Fruit fly (Drosophila melanogaster) whole organism, embryonic: ENCODE data around the gene Arl8.
A peak's percentile ranks its signal among the peaks of the same experiment; 100 is the strongest.

Experiments used
- Atf6 ChIP-seq: fragments of 200-800 bp; sonication (Bioruptor generic); IDR thresholded peaks from 2 replicates; pipeline ENCODE4 v1.3.6; 2022; ENCODE audit warnings: missing biosample characterization, missing genetic modification characterization
- B-H2 ChIP-seq: fragments of 200-800 bp; sonication (Bioruptor generic); optimal IDR thresholded peaks from 2 replicates; lab custom pipeline; 2018; ENCODE audit warnings: missing biosample characterization, mild to moderate bottlenecking, missing genetic modification characterization
- Bgb ChIP-seq: fragments of 200-800 bp; sonication (Bioruptor generic); IDR thresholded peaks from 2 replicates; pipeline ENCODE4 v1.3.6; 2022; ENCODE audit warnings: missing biosample characterization, missing genetic modification characterization; ENCODE audit not compliant: partially characterized antibody
- BtbVII ChIP-seq: fragments of 200-800 bp; sonication (Bioruptor generic); optimal IDR thresholded peaks from 3 replicates; lab custom pipeline; 2017; ENCODE audit warnings: missing biosample characterization, mild to moderate bottlenecking, missing genetic modification characterization
- CG10366 ChIP-seq: fragments of 200-800 bp; sonication (Bioruptor generic); IDR thresholded peaks from 2 replicates; pipeline ENCODE4 v1.3.6; 2022; ENCODE audit warnings: missing biosample characterization, missing genetic modification characterization
- CG11504 ChIP-seq: fragments of 200-800 bp; sonication (Bioruptor generic); optimal IDR thresholded peaks from 3 replicates; lab custom pipeline; 2019; ENCODE audit warnings: missing biosample characterization, mild to moderate bottlenecking, missing genetic modification characterization, moderate library complexity
- CG13296 ChIP-seq: fragments of 200-800 bp; sonication (Bioruptor generic); optimal IDR thresholded peaks from 3 replicates; lab custom pipeline; 2018; ENCODE audit warnings: missing biosample characterization, mild to moderate bottlenecking, missing genetic modification characterization
- CG15514 ChIP-seq: fragments of 200-800 bp; sonication (Bioruptor generic); optimal IDR thresholded peaks from 3 replicates; lab custom pipeline; 2017; ENCODE audit warnings: missing biosample characterization, missing genetic modification characterization, mild to moderate bottlenecking, moderate library complexity, missing genetic modification reagents
- CG1602 ChIP-seq: fragments of 200-800 bp; sonication (Bioruptor generic); optimal IDR thresholded peaks from 3 replicates; lab custom pipeline; 2016; ENCODE audit warnings: missing biosample characterization, missing genetic modification characterization
- CG16813 ChIP-seq: fragments of 200-800 bp; sonication (Bioruptor generic); IDR thresholded peaks from 3 replicates; pipeline ENCODE4 v1.3.6; 2022; ENCODE audit warnings: missing biosample characterization, missing genetic modification characterization; ENCODE audit not compliant: partially characterized antibody
- CG2199 ChIP-seq: fragments of 200-800 bp; sonication (Bioruptor generic); IDR thresholded peaks from 3 replicates; pipeline ENCODE4 v1.3.6; 2022; ENCODE audit warnings: missing biosample characterization, missing genetic modification characterization
- CG2678 ChIP-seq: fragments of 200-800 bp; sonication (Bioruptor generic); optimal IDR thresholded peaks from 3 replicates; lab custom pipeline; 2019; ENCODE audit warnings: missing biosample characterization, mild to moderate bottlenecking, missing genetic modification characterization, moderate library complexity
- CG3726 ChIP-seq: fragments of 200-800 bp; sonication (Bioruptor generic); IDR thresholded peaks from 3 replicates; pipeline ENCODE4, ENCODE4 v1.3.6; 2022; ENCODE audit warnings: missing biosample characterization, missing genetic modification characterization
- CG42726 ChIP-seq: fragments of 200-800 bp; sonication (Bioruptor generic); IDR thresholded peaks from 2 replicates; pipeline ENCODE4 v1.3.6; 2022; ENCODE audit warnings: missing biosample characterization, missing genetic modification characterization; ENCODE audit not compliant: partially characterized antibody
- CG4328 ChIP-seq: fragments of 200-800 bp; sonication (Bioruptor generic); optimal IDR thresholded peaks from 3 replicates; lab custom pipeline; 2017; ENCODE audit warnings: missing biosample characterization, missing genetic modification reagents, missing genetic modification characterization
- CG4424 ChIP-seq: fragments of 200-800 bp; sonication (Bioruptor generic); optimal IDR thresholded peaks from 3 replicates; lab custom pipeline; 2016; ENCODE audit warnings: missing biosample characterization, missing genetic modification characterization
- CG6654 ChIP-seq: fragments of 200-800 bp; sonication (Bioruptor generic); optimal IDR thresholded peaks from 2 replicates; lab custom pipeline; 2017; ENCODE audit warnings: missing biosample characterization, mild to moderate bottlenecking, missing genetic modification characterization
- CG6689 ChIP-seq: fragments of 200-800 bp; sonication (Bioruptor generic); IDR thresholded peaks from 2 replicates; pipeline ENCODE4 v1.3.6; 2022; ENCODE audit warnings: missing biosample characterization, missing genetic modification characterization
- CG6791 ChIP-seq: fragments of 200-800 bp; sonication (Bioruptor generic); IDR thresholded peaks from 3 replicates; pipeline ENCODE4 v1.3.6; 2022; ENCODE audit warnings: missing biosample characterization, missing genetic modification characterization; ENCODE audit not compliant: partially characterized antibody
- CG8359 ChIP-seq: fragments of 200-800 bp; sonication (Bioruptor generic); optimal IDR thresholded peaks from 2 replicates; lab custom pipeline; 2017; ENCODE audit warnings: missing biosample characterization, mild to moderate bottlenecking, missing genetic modification characterization, borderline replicate concordance
- CG9437 ChIP-seq: fragments of 200-800 bp; sonication (Bioruptor generic); optimal IDR thresholded peaks from 2 replicates; lab custom pipeline; 2018; ENCODE audit warnings: missing biosample characterization, mild to moderate bottlenecking, missing genetic modification characterization
- CTCF ChIP-seq: fragments of 200-800 bp; sonication (Bioruptor generic); optimal IDR thresholded peaks from 2 replicates; lab custom pipeline; 2017; ENCODE audit warnings: missing biosample characterization, mild to moderate bottlenecking, missing genetic modification characterization, moderate library complexity
- Camta ChIP-seq: fragments of 200-800 bp; sonication (Bioruptor generic); optimal IDR thresholded peaks from 2 replicates; lab custom pipeline; 2016; ENCODE audit warnings: missing biosample characterization, missing genetic modification characterization
- Drgx ChIP-seq: fragments of 200-800 bp; sonication (Bioruptor generic); IDR thresholded peaks from 2 replicates; pipeline ENCODE4 v1.3.6; 2022; ENCODE audit warnings: missing biosample characterization, missing genetic modification characterization
- HLHmδ ChIP-seq: fragments of 200-800 bp; sonication (Bioruptor generic); optimal IDR thresholded peaks from 2 replicates; lab custom pipeline; 2018; ENCODE audit warnings: missing biosample characterization, mild to moderate bottlenecking, missing genetic modification characterization, moderate library complexity
- Hey ChIP-seq: fragments of 200-800 bp; sonication (Bioruptor generic); optimal IDR thresholded peaks from 3 replicates; lab custom pipeline; 2018; ENCODE audit warnings: missing biosample characterization, mild to moderate bottlenecking, missing genetic modification characterization
- HmgD ChIP-seq: fragments of 200-800 bp; sonication (Bioruptor generic); optimal IDR thresholded peaks from 3 replicates; lab custom pipeline; 2016; ENCODE audit warnings: missing biosample characterization, missing genetic modification characterization
- Jarid2 ChIP-seq: fragments of 200-800 bp; sonication (Bioruptor generic); optimal IDR thresholded peaks from 3 replicates; lab custom pipeline; 2017; ENCODE audit warnings: mild to moderate bottlenecking, missing biosample characterization, missing genetic modification reagents, missing genetic modification characterization
- Lim3 ChIP-seq: fragments of 200-800 bp; sonication (Bioruptor generic); IDR thresholded peaks from 2 replicates; pipeline ENCODE4 v1.3.6; 2022; ENCODE audit warnings: missing biosample characterization, missing genetic modification characterization
- NFAT ChIP-seq: fragments of 200-800 bp; sonication (Bioruptor generic); IDR thresholded peaks from 2 replicates; pipeline ENCODE4 v1.3.6; 2022; ENCODE audit warnings: missing biosample characterization, missing genetic modification characterization
- Oli ChIP-seq: fragments of 200-800 bp; sonication (Bioruptor generic); optimal IDR thresholded peaks from 2 replicates; lab custom pipeline; 2018; ENCODE audit warnings: missing biosample characterization, mild to moderate bottlenecking, missing genetic modification characterization, moderate library complexity
- Ravus ChIP-seq: fragments of 200-800 bp; sonication (Bioruptor generic); IDR thresholded peaks from 2 replicates; pipeline ENCODE4 v1.3.6; 2022; ENCODE audit warnings: missing biosample characterization, missing genetic modification characterization
- Ssrp ChIP-seq: fragments of 200-800 bp; sonication (Bioruptor generic); optimal IDR thresholded peaks from 2 replicates; lab custom pipeline; 2018; ENCODE audit warnings: missing biosample characterization, mild to moderate bottlenecking, missing genetic modification characterization, moderate library complexity
- ab ChIP-seq: fragments of 200-800 bp; sonication (Bioruptor generic); optimal IDR thresholded peaks from 2 replicates; lab custom pipeline; 2016; ENCODE audit warnings: missing biosample characterization, missing genetic modification characterization
- bab2 ChIP-seq: fragments of 200-800 bp; sonication (Bioruptor generic); optimal IDR thresholded peaks from 2 replicates; lab custom pipeline; 2016; ENCODE audit warnings: missing biosample characterization, missing genetic modification characterization
- bowl ChIP-seq: fragments of 200-800 bp; sonication (Bioruptor generic); IDR thresholded peaks from 2 replicates; pipeline ENCODE4 v1.3.6; 2022; ENCODE audit warnings: missing biosample characterization, missing genetic modification characterization
- br ChIP-seq: fragments of >200 bp; optimal IDR thresholded peaks from 2 replicates; lab custom pipeline; 2017
- crp ChIP-seq, 2 experiments: fragments of 200-800 bp; sonication (Bioruptor generic); optimal IDR thresholded peaks; 2 replicates in 1 of 2; 3 replicates in 1 of 2; lab custom pipeline; 2017; ENCODE audit warnings: missing biosample characterization in 2 of 2, missing genetic modification characterization in 2 of 2, mild to moderate bottlenecking in 1 of 2, moderate library complexity in 1 of 2
- cwo ChIP-seq: fragments of 200-800 bp; sonication (Bioruptor generic); optimal IDR thresholded peaks from 3 replicates; lab custom pipeline; 2017; ENCODE audit warnings: missing biosample characterization, missing genetic modification characterization, mild to moderate bottlenecking, moderate library complexity, missing genetic modification reagents
- da ChIP-seq: fragments of 200-800 bp; sonication (Bioruptor generic); optimal IDR thresholded peaks from 2 replicates; lab custom pipeline; 2016; ENCODE audit warnings: missing biosample characterization, missing genetic modification characterization
- emc ChIP-seq: fragments of 200-800 bp; sonication (Bioruptor generic); optimal IDR thresholded peaks from 2 replicates; lab custom pipeline; 2016; ENCODE audit warnings: missing biosample characterization, missing genetic modification characterization
- eve ChIP-seq, 2 experiments: fragments of >200 bp; optimal IDR thresholded peaks; 2 replicates each; lab custom pipeline; 2017; ENCODE audit warnings: missing biosample characterization in 2 of 2, missing genetic modification characterization in 2 of 2
- fd64A ChIP-seq: fragments of 200-800 bp; sonication (Bioruptor generic); optimal IDR thresholded peaks from 3 replicates; lab custom pipeline; 2018; ENCODE audit warnings: missing biosample characterization, mild to moderate bottlenecking, missing genetic modification characterization
- jigr1 ChIP-seq: fragments of 200-800 bp; sonication (Bioruptor generic); IDR thresholded peaks from 3 replicates; pipeline ENCODE4 v1.3.6; 2022; ENCODE audit warnings: missing biosample characterization, missing genetic modification characterization
- nom ChIP-seq: fragments of 200-800 bp; sonication (Bioruptor generic); optimal IDR thresholded peaks from 2 replicates; lab custom pipeline; 2017; ENCODE audit warnings: missing biosample characterization, missing genetic modification characterization, mild to moderate bottlenecking, moderate library complexity, missing genetic modification reagents
- p53 ChIP-seq: fragments of 200-800 bp; sonication (Bioruptor generic); optimal IDR thresholded peaks from 2 replicates; lab custom pipeline; 2016; ENCODE audit warnings: missing biosample characterization, missing genetic modification characterization
- peb ChIP-seq: fragments of 200-800 bp; sonication (Bioruptor generic); IDR thresholded peaks from 2 replicates; pipeline ENCODE4 v1.3.6; 2022; ENCODE audit warnings: missing biosample characterization, missing genetic modification characterization
- sens-2 ChIP-seq: fragments of 200-800 bp; sonication (Bioruptor generic); IDR thresholded peaks from 2 replicates; pipeline ENCODE4 v1.3.6; 2022; ENCODE audit warnings: missing biosample characterization, missing genetic modification characterization
- sqz ChIP-seq: fragments of 200-800 bp; sonication (Bioruptor generic); optimal IDR thresholded peaks from 3 replicates; lab custom pipeline; 2018; ENCODE audit warnings: missing biosample characterization, mild to moderate bottlenecking, missing genetic modification characterization
- sug ChIP-seq: fragments of 200-800 bp; optimal IDR thresholded peaks from 2 replicates; lab custom pipeline; 2019; ENCODE audit warnings: missing biosample characterization, mild to moderate bottlenecking, missing genetic modification characterization, moderate library complexity
- zfh1 ChIP-seq: fragments of 200-800 bp; sonication (Bioruptor generic); IDR thresholded peaks from 3 replicates; pipeline ENCODE4 v1.3.6; 2022; ENCODE audit warnings: missing biosample characterization, missing genetic modification characterization

Arl8 gene

DNA sequence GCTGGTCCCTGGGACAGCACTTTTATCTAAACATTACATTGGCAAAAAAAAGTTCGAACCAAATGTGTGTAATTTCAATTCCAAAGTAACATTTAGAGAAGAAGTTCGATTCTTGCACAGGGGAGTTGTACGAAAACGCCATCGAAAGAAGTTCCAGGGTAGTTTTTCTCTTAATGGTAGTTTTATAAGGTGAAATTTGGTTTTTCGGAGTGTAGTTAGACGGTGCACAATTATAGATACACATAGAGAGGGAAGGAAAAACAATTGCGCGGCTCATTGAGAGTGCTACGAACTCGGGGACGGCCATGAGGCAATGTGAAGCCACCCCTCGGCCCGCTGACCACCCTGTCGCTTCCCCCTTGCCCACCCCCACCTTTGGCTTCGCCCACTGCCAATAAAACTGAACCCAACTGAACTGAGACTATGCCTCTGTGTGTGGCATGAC is 16.2 kb upstream of the Arl8 start (continued):
- TF ChIP-seq eve (GFP tag; optimal IDR thresholded peaks at IDR 0.05; lab: Kevin White, UChicago) (peak in 1 of 2 experiments; percentile 69), zfh1 (GFP tag; lab: Robert Waterston, UW) (peak; percentile 73; the same call in 2 of the 3 replicates), sens-2 (0 out of 2 replicates have a peak, but pooled peaks have one; percentile 13), CG9437 (GFP tag; lab: Kevin White, UChicago) (peak; percentile 4), CG2199 (no peak), Atf6 (peak; percentile 57; the same call in 1 of the 2 replicates), CG3726 (no peak), crp (GFP tag; optimal IDR thresholded peaks at IDR 0.05; lab: Kevin White, UChicago) (no peak), NFAT (GFP tag; lab: Robert Waterston, UW) (0 out of 2 replicates have a peak, but pooled peaks have one; percentile 27), emc (GFP tag; lab: Kevin White, UChicago) (no peak), CG6689 (GFP tag; lab: Robert Waterston, UW) (peak; percentile 64), Drgx (peak; percentile 78), peb (GFP tag; lab: Robert Waterston, UW) (peak; percentile 56), BtbVII (peak; percentile 35), CTCF (no peak), CG42726 (GFP tag; lab: Robert Waterston, UW) (no peak), Oli (tag; lab: Kevin White, UChicago) (peak; percentile 67), CG6654 (GFP tag; lab: Kevin White, UChicago) (peak; percentile 19), HmgD (no peak), jigr1 (GFP tag; lab: Robert Waterston, UW) (no peak), CG4424 (GFP tag; lab: Kevin White, UChicago) (peak; percentile 63), HLHmδ (GFP tag; lab: Kevin White, UChicago) (no peak), bowl (0 out of 2 replicates have a peak, but pooled peaks have one; percentile 31), Camta (peak; percentile 47), CG1602 (GFP tag; lab: Kevin White, UChicago) (peak; percentile 50), nom (GFP tag; lab: Kevin White, UChicago) (no peak), p53 (GFP tag; lab: Kevin White, UChicago) (no peak), cwo (peak; percentile 51), CG6791 (no peak), Ssrp (peak; percentile 43), B-H2 (GFP tag; lab: Kevin White, UChicago) (no peak), bab2 (peak; percentile 71), ab (GFP tag; lab: Kevin White, UChicago) (peak; percentile 36), CG11504 (tag; lab: Kevin White, UChicago) (peak; percentile 79), CG13296 (GFP tag; lab: Kevin White, UChicago) (peak; percentile 22), Hey (no peak), Lim3 (GFP tag; lab: Robert Waterston, UW) (no peak; the same call in 1 of the 2 replicates), CG4328 (GFP tag; lab: Kevin White, UChicago) (no peak), fd64A (no peak), Ravus (no peak), sqz (GFP tag; lab: Kevin White, UChicago) (no peak), sug (peak; percentile 41), br (no peak), CG8359 (GFP tag; lab: Kevin White, UChicago) (no peak), CG2678 (tag; lab: Kevin White, UChicago) (peak; percentile 81), Bgb (GFP tag; lab: Robert Waterston, UW) (0 out of 2 replicates have a peak, but pooled peaks have one; percentile 19), CG15514 (GFP tag; lab: Kevin White, UChicago) (peak; percentile 54), CG16813 (GFP tag; lab: Robert Waterston, UW) (no peak), Jarid2 (peak; percentile 10), da (GFP tag; lab: Kevin White, UChicago) (no peak), CG10366 (peak; percentile 59)
